Worm (Caenorhabditis elegans): ENCODE data around the gene gob-1.

The gob-1 gene

ce11 chrX:15477309-15477708 lies 16.1 kb upstream of the gob-1 start, which contains the start of gene exc-1:
Gene exc-1 (minus strand): TSS chrX:15477409.
- no peak for TF ChIP-seq unc-62 (GFP tag; optimal IDR thresholded peaks at IDR 0.05)
- no peak for TF ChIP-seq elt-3 (tag; optimal IDR thresholded peaks at IDR 0.05)
- no peak for TF ChIP-seq ceh-83 (GFP tag; optimal IDR thresholded peaks at IDR 0.05)
- TF ChIP-seq mls-2 (tag; optimal IDR thresholded peaks at IDR 0.05), result no peak
- TF ChIP-seq ceh-39 (tag; optimal IDR thresholded peaks at IDR 0.05), result no peak
- no peak for TF ChIP-seq bed-3 (GFP tag; optimal IDR thresholded peaks at IDR 0.05)

- no peak for TF ChIP-seq unc-120 (tag; optimal IDR thresholded peaks at IDR 0.05; ENCODE audit: poor library complexity, severe bottlenecking)
- TF ChIP-seq unc-39 (tag; optimal IDR thresholded peaks at IDR 0.05), result no peak
- TF ChIP-seq ceh-43 (GFP tag; optimal IDR thresholded peaks at IDR 0.05), result no peak
- TF ChIP-seq sptf-1 (tag; optimal IDR thresholded peaks at IDR 0.05), result no peak
- no peak for TF ChIP-seq hlh-1 (tag; optimal IDR thresholded peaks at IDR 0.05)
- no peak for TF ChIP-seq ceh-83 (GFP tag; optimal IDR thresholded peaks at IDR 0.05)
- no peak for TF ChIP-seq unc-62 (GFP tag; optimal IDR thresholded peaks at IDR 0.05)
- no peak for TF ChIP-seq nhr-76 (tag; optimal IDR thresholded peaks at IDR 0.05)
- TF ChIP-seq nhr-12 (tag; optimal IDR thresholded peaks at IDR 0.05), result no peak
- TF ChIP-seq snpc-4 (tag; optimal IDR thresholded peaks at IDR 0.05), result no peak
- no peak for TF ChIP-seq ztf-11 (tag; optimal IDR thresholded peaks at IDR 0.05)
- TF ChIP-seq nhr-28 (tag; optimal IDR thresholded peaks at IDR 0.05), result no peak
- TF ChIP-seq lin-13 (tag; optimal IDR thresholded peaks at IDR 0.05), result no peak
- no peak for TF ChIP-seq mep-1 (tag; optimal IDR thresholded peaks at IDR 0.05)
- no peak for TF ChIP-seq ceh-39 (tag; optimal IDR thresholded peaks at IDR 0.05)
- TF ChIP-seq tbx-8 (GFP tag; optimal IDR thresholded peaks at IDR 0.05), result no peak
Observed at ce11 chrX:15478717-15479116, 14.7 kb upstream of the gob-1 start, which contains the start of gene gcy-36. Gene gcy-36 (plus strand): TSS chrX:15479017.

DNA sequence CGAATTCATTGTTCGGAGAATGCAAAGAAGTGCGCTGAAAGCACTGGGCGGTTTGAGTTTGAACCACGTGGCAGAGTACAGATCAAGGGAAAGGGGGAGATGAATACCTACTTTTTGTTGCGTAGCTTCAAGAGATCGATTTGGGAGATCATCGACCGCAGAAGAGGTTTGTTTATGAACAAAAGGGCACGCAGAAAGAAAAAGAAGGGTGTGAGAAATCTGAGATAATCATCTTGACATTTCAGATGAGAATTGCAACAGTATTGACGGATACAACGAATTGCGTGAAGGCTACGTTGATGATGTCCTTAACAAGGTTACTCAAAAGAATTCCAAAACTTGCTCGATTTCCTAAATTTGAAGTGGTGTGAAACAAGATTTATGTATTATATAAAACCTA lies 8.1 kb upstream of the gob-1 start:
- TF ChIP-seq pha-4 (tag; optimal IDR thresholded peaks at IDR 0.05) (no peak), ztf-11 (tag; optimal IDR thresholded peaks at IDR 0.05) (no peak), cnd-1 (tag; optimal IDR thresholded peaks at IDR 0.05) (no peak), elt-1 (tag; optimal IDR thresholded peaks at IDR 0.05; ENCODE audit: borderline replicate concordance, insufficient read depth) (peak; percentile 34)

ce11 chrX:15487162-15487561 lies 6.2 kb upstream of the gob-1 start:
- TF ChIP-seq ham-2 (GFP tag; optimal IDR thresholded peaks at IDR 0.05) (peak; percentile 82), pha-4 (tag; optimal IDR thresholded peaks at IDR 0.05) (no peak), mab-5 (tag; optimal IDR thresholded peaks at IDR 0.05) (no peak), sptf-1 (tag; optimal IDR thresholded peaks at IDR 0.05) (no peak), elt-1 (tag; optimal IDR thresholded peaks at IDR 0.05; ENCODE audit: borderline replicate concordance, insufficient read depth) (peak; percentile 80)

- TF ChIP-seq pha-4 (tag; optimal IDR thresholded peaks at IDR 0.05) (no peak), ztf-11 (tag; optimal IDR thresholded peaks at IDR 0.05) (no peak), lsy-2 (tag; optimal IDR thresholded peaks at IDR 0.05) (no peak), nhr-76 (tag; optimal IDR thresholded peaks at IDR 0.05) (no peak), nhr-28 (tag; optimal IDR thresholded peaks at IDR 0.05) (no peak), ham-2 (GFP tag; optimal IDR thresholded peaks at IDR 0.05) (no peak), zip-8 (tag; optimal IDR thresholded peaks at IDR 0.05) (no peak), unc-39 (tag; optimal IDR thresholded peaks at IDR 0.05) (no peak), bed-3 (GFP tag; optimal IDR thresholded peaks at IDR 0.05) (no peak), lin-13 (tag; optimal IDR thresholded peaks at IDR 0.05) (no peak), mab-5 (tag; optimal IDR thresholded peaks at IDR 0.05) (no peak)
Observed at ce11 chrX:15487806-15488205, 5.6 kb upstream of the gob-1 start, which contains the start of gene H13N06.2. Gene H13N06.2 (plus strand): TSS chrX:15488106.

- TF ChIP-seq lsy-2 (tag; optimal IDR thresholded peaks at IDR 0.05), result no peak
- no peak for TF ChIP-seq ceh-39 (tag; optimal IDR thresholded peaks at IDR 0.05)
- TF ChIP-seq M03D4.4 (tag; optimal IDR thresholded peaks at IDR 0.05), result no peak
- TF ChIP-seq nhr-76 (tag; optimal IDR thresholded peaks at IDR 0.05), result no peak
- TF ChIP-seq sem-2 (GFP tag; optimal IDR thresholded peaks at IDR 0.05), result no peak
- TF ChIP-seq unc-39 (tag; optimal IDR thresholded peaks at IDR 0.05), result no peak
- TF ChIP-seq nhr-237 (tag; optimal IDR thresholded peaks at IDR 0.05), result no peak
Observed at ce11 chrX:15491110-15491509, 2.3 kb upstream of the gob-1 start.
